Worm (Caenorhabditis elegans) whole organism, young adult: ENCODE data around the gene inx-11.

Experiments
- B0336.3 ChIP-seq: fragments of 200-800 bp; sonication (Bioruptor generic); IDR thresholded peaks from 2 replicates; pipeline ENCODE4 v1.3.6; 2022; ENCODE audit warnings: missing genetic modification characterization, missing compliant biosample characterization
- C17E4.6 ChIP-seq: fragments of 200-800 bp; sonication (Bioruptor generic); IDR thresholded peaks from 2 replicates; pipeline ENCODE4 v1.3.6; 2022; ENCODE audit warnings: missing genetic modification reagents, missing genetic modification characterization, missing compliant biosample characterization
- F23B12.7 ChIP-seq: sonication (generic microtip); optimal IDR thresholded peaks from 2 replicates; lab custom pipeline; 2017; ENCODE audit warnings: missing genetic modification characterization, mild to moderate bottlenecking, missing compliant biosample characterization, antibody characterized with exemption, moderate library complexity; ENCODE audit not compliant: insufficient read depth
- F37B4.10 ChIP-seq: fragments of 200-800 bp; sonication (Bioruptor generic); IDR thresholded peaks from 2 replicates; pipeline ENCODE4 v1.3.6; 2022; ENCODE audit warnings: missing genetic modification characterization, missing compliant biosample characterization
- F55B11.4 ChIP-seq: sonication (generic microtip); optimal IDR thresholded peaks from 2 replicates; lab custom pipeline; 2016; ENCODE audit warnings: missing compliant biosample characterization, missing genetic modification characterization, borderline replicate concordance; ENCODE audit not compliant: insufficient read depth
- lin-35 ChIP-seq, 3 experiments: fragments of 150-350 bp in 2 of 3; sonication (generic microtip) in 1 of 3; optimal IDR thresholded peaks; 2 replicates each; lab custom pipeline; 2014 to 2018; ENCODE audit warnings: missing biosample characterization in 3 of 3, missing genetic modification characterization in 3 of 3, missing genetic modification reagents in 3 of 3
- nfya-2 ChIP-seq: fragments of 200-800 bp; sonication (Bioruptor generic); IDR thresholded peaks from 2 replicates; pipeline ENCODE4 v1.3.6; 2022; ENCODE audit warnings: missing genetic modification reagents, missing genetic modification characterization, missing compliant biosample characterization
- nhr-80 ChIP-seq: sonication (generic microtip); optimal IDR thresholded peaks from 2 replicates; lab custom pipeline; 2016; ENCODE audit warnings: missing genetic modification characterization, missing compliant biosample characterization
- snpc-1.3 ChIP-seq: sonication (generic microtip); optimal IDR thresholded peaks from 2 replicates; lab custom pipeline; 2017; ENCODE audit warnings: missing genetic modification characterization, mild to moderate bottlenecking, missing compliant biosample characterization, antibody characterized with exemption, moderate library complexity, missing genotype, missing genetic modification reagents; ENCODE audit not compliant: insufficient read depth
- snpc-4 ChIP-seq, 5 experiments: fragments of 150-350 bp in 1 of 5; sonication (generic microtip) in 4 of 5; optimal IDR thresholded peaks; 2 replicates each; lab custom pipeline; 2014 to 2018; ENCODE audit warnings: missing genetic modification characterization in 5 of 5, missing biosample characterization in 3 of 5, antibody characterized with exemption in 2 of 5, mild to moderate bottlenecking in 2 of 5, missing compliant biosample characterization in 2 of 5, missing genotype in 2 of 5, moderate library complexity in 2 of 5, missing genetic modification reagents in 1 of 5
- unc-130 ChIP-seq: sonication (generic microtip); optimal IDR thresholded peaks from 2 replicates; lab custom pipeline; 2016; ENCODE audit warnings: missing genetic modification reagents, missing genetic modification characterization, missing compliant biosample characterization
- zfh-2 ChIP-seq: fragments of 200-800 bp; sonication (Bioruptor generic); conservative IDR thresholded peaks from 2 replicates; pipeline ENCODE4 v1.3.6; 2022; ENCODE audit warnings: missing genetic modification reagents, missing genetic modification characterization, missing compliant biosample characterization
- ztf-18 ChIP-seq: sonication (generic microtip); optimal IDR thresholded peaks from 2 replicates; lab custom pipeline; 2016; ENCODE audit warnings: missing genotype, mild to moderate bottlenecking, missing genetic modification characterization, missing compliant biosample characterization
- ztf-3 ChIP-seq: fragments of 200-800 bp; sonication (Bioruptor generic); optimal IDR thresholded peaks from 2 replicates; lab custom pipeline; 2018; ENCODE audit warnings: mild to moderate bottlenecking, missing genetic modification characterization, missing compliant biosample characterization

ce11 chrV:12462908-12463307, 24.1 kb upstream of the inx-11 start, which contains the start of gene egl-10:
- no peak for TF ChIP-seq C17E4.6 (GFP tag; lab: Robert Waterston, UW)
- no peak for TF ChIP-seq B0336.3 (GFP tag; lab: Robert Waterston, UW)
- no peak for TF ChIP-seq nfya-2 (GFP tag; lab: Robert Waterston, UW)
- no peak for TF ChIP-seq F23B12.7 (tag; lab: Kevin White, UChicago)
- 0 out of 2 replicates have a peak, but pooled peaks have one; percentile 21 for TF ChIP-seq zfh-2 (GFP tag; lab: Robert Waterston, UW)
- no peak for TF ChIP-seq F55B11.4 (tag; lab: Kevin White, UChicago)
- no peak for TF ChIP-seq F37B4.10 (GFP tag; lab: Robert Waterston, UW)
- no peak for TF ChIP-seq ztf-18 (tag; lab: Kevin White, UChicago)
- no peak for TF ChIP-seq lin-35 (GFP tag; optimal IDR thresholded peaks at IDR 0.05; lab: Kevin White, UChicago)
- no peak for TF ChIP-seq snpc-4 (GFP tag; optimal IDR thresholded peaks at IDR 0.05; lab: Kevin White, UChicago)
- TF ChIP-seq snpc-4 (tag; optimal IDR thresholded peaks at IDR 0.05; lab: Kevin White, UChicago): no peak
- TF ChIP-seq ztf-3 (GFP tag; lab: Kevin White, UChicago): no peak
- no peak for TF ChIP-seq nhr-80 (tag; lab: Kevin White, UChicago)
- no peak for TF ChIP-seq unc-130 (GFP tag; lab: Kevin White, UChicago)
- TF ChIP-seq snpc-1.3 (tag; lab: Kevin White, UChicago): no peak
